Worm (Caenorhabditis elegans) whole organism, L1 larva: ENCODE measurements around the gene cct-8.

ENCODE experiments used
- C16A3.4 ChIP-seq: fragments of 150-350 bp; optimal IDR thresholded peaks from 2 replicates; lab custom pipeline; 2014; ENCODE audit warnings: missing biosample characterization, missing genetic modification characterization
- C34B4.2 ChIP-seq: sonication (generic microtip); optimal IDR thresholded peaks from 2 replicates; lab custom pipeline; 2017; ENCODE audit warnings: mild to moderate bottlenecking, missing genetic modification characterization, missing compliant biosample characterization
- Y116A8C.19 ChIP-seq: sonication (generic microtip); optimal IDR thresholded peaks from 2 replicates; lab custom pipeline; 2016; ENCODE audit warnings: missing compliant biosample characterization, missing genetic modification characterization, borderline replicate concordance
- aha-1 ChIP-seq: fragments of 150-350 bp; optimal IDR thresholded peaks from 2 replicates; lab custom pipeline; 2014; ENCODE audit warnings: missing biosample characterization, missing genetic modification characterization
- alr-1 ChIP-seq: fragments of 200-800 bp; sonication (Bioruptor generic); optimal IDR thresholded peaks from 2 replicates; lab custom pipeline; 2018; ENCODE audit warnings: borderline replicate concordance, mild to moderate bottlenecking, missing genetic modification characterization, missing compliant biosample characterization
- blmp-1 ChIP-seq: fragments of 150-350 bp; optimal IDR thresholded peaks from 2 replicates; lab custom pipeline; 2014; ENCODE audit warnings: missing biosample characterization, missing genetic modification characterization
- ceh-8 ChIP-seq: fragments of 200-800 bp; sonication (Bioruptor generic); optimal IDR thresholded peaks from 2 replicates; lab custom pipeline; 2018; ENCODE audit warnings: mild to moderate bottlenecking, missing genetic modification characterization, moderate library complexity, missing compliant biosample characterization
- ceh-90 ChIP-seq: sonication (generic microtip); optimal IDR thresholded peaks from 2 replicates; lab custom pipeline; 2016; ENCODE audit warnings: missing genetic modification characterization, missing compliant biosample characterization
- dpl-1 ChIP-seq, 3 experiments: fragments of 150-350 bp in 2 of 3; sonication (generic microtip) in 1 of 3; optimal IDR thresholded peaks; 2 replicates each; lab custom pipeline; 2014 to 2017; ENCODE audit warnings: missing biosample characterization in 3 of 3, missing genetic modification characterization in 3 of 3, missing genetic modification reagents in 3 of 3
- dsc-1 ChIP-seq: sonication (generic microtip); optimal IDR thresholded peaks from 2 replicates; lab custom pipeline; 2016; ENCODE audit warnings: mild to moderate bottlenecking, missing genetic modification characterization, missing compliant biosample characterization
- efl-1 ChIP-seq, 4 experiments: fragments of 150-350 bp; optimal IDR thresholded peaks in 3 of 4; peaks in 1 of 4; 1 replicate in 1 of 4; 2 replicates in 3 of 4; lab custom pipeline; 2014; ENCODE audit warnings: missing biosample characterization in 2 of 4, missing genetic modification characterization in 2 of 4, missing genetic modification reagents in 2 of 4
- egl-13 ChIP-seq: sonication (generic microtip); optimal IDR thresholded peaks from 2 replicates; lab custom pipeline; 2016; ENCODE audit warnings: missing genotype, missing genetic modification reagents, missing genetic modification characterization, missing compliant biosample characterization
- fkh-4 ChIP-seq: sonication (generic microtip); optimal IDR thresholded peaks from 2 replicates; lab custom pipeline; 2016; ENCODE audit warnings: missing compliant biosample characterization, missing genetic modification characterization, borderline replicate concordance
- fkh-8 ChIP-seq: sonication (generic microtip); optimal IDR thresholded peaks from 2 replicates; lab custom pipeline; 2016; ENCODE audit warnings: mild to moderate bottlenecking, missing genetic modification characterization, missing compliant biosample characterization
- hpl-2 ChIP-seq: fragments of 150-350 bp; optimal IDR thresholded peaks from 2 replicates; lab custom pipeline; 2014; ENCODE audit warnings: missing biosample characterization, missing genetic modification reagents, missing genetic modification characterization
- isw-1 ChIP-seq: fragments of 200-800 bp; sonication (Bioruptor generic); IDR thresholded peaks from 2 replicates; pipeline ENCODE4 v1.3.6; 2022; ENCODE audit warnings: missing genetic modification characterization, missing compliant biosample characterization
- jun-1 ChIP-seq: fragments of 150-350 bp; optimal IDR thresholded peaks from 2 replicates; lab custom pipeline; 2014; ENCODE audit warnings: missing biosample characterization, missing genetic modification reagents, missing genetic modification characterization
- lin-13 ChIP-seq: fragments of 150-350 bp; optimal IDR thresholded peaks from 2 replicates; lab custom pipeline; 2014; ENCODE audit warnings: missing biosample characterization, missing genetic modification reagents, missing genetic modification characterization
- lin-39 ChIP-seq: fragments of 150-350 bp; optimal IDR thresholded peaks from 2 replicates; lab custom pipeline; 2014; ENCODE audit warnings: missing biosample characterization, missing genetic modification reagents, missing genetic modification characterization
- lsy-2 ChIP-seq, 2 experiments: fragments of 150-350 bp; optimal IDR thresholded peaks; 2 replicates each; lab custom pipeline; 2014; ENCODE audit warnings: missing biosample characterization in 2 of 2, missing genetic modification characterization in 2 of 2
- mef-2 ChIP-seq: fragments of 150-350 bp; optimal IDR thresholded peaks from 2 replicates; lab custom pipeline; 2014; ENCODE audit warnings: missing biosample characterization, missing genetic modification characterization
- mep-1 ChIP-seq: fragments of 150-350 bp; optimal IDR thresholded peaks from 2 replicates; lab custom pipeline; 2014; ENCODE audit warnings: missing biosample characterization, missing genetic modification characterization
- nhr-11 ChIP-seq: fragments of 150-350 bp; optimal IDR thresholded peaks from 2 replicates; lab custom pipeline; 2014; ENCODE audit warnings: missing biosample characterization, missing genetic modification characterization
- nhr-19 ChIP-seq: fragments of 200-800 bp; sonication (Bioruptor generic); conservative IDR thresholded peaks from 2 replicates; pipeline ENCODE4 v1.3.6; 2022; ENCODE audit warnings: missing genetic modification characterization, missing compliant biosample characterization
- nhr-20 ChIP-seq: sonication (generic microtip); optimal IDR thresholded peaks from 2 replicates; lab custom pipeline; 2016; ENCODE audit warnings: mild to moderate bottlenecking, missing genetic modification characterization, missing compliant biosample characterization
- nhr-237 ChIP-seq: fragments of 150-350 bp; optimal IDR thresholded peaks from 2 replicates; lab custom pipeline; 2014; ENCODE audit warnings: missing biosample characterization, missing genetic modification characterization
- nhr-28 ChIP-seq: fragments of 150-350 bp; optimal IDR thresholded peaks from 2 replicates; lab custom pipeline; 2014; ENCODE audit warnings: missing biosample characterization, missing genetic modification characterization
- nhr-71 ChIP-seq: sonication (generic microtip); optimal IDR thresholded peaks from 2 replicates; lab custom pipeline; 2016; ENCODE audit warnings: mild to moderate bottlenecking, missing genetic modification characterization, moderate library complexity, missing compliant biosample characterization
- nhr-76 ChIP-seq: sonication (generic microtip); optimal IDR thresholded peaks from 2 replicates; lab custom pipeline; 2017; ENCODE audit warnings: missing biosample characterization, missing genetic modification characterization
- nhr-85 ChIP-seq: sonication (generic microtip); peaks from one replicate; lab custom pipeline; 2016; ENCODE audit warnings: missing genetic modification characterization, inconsistent platforms, missing compliant biosample characterization
- nhr-90 ChIP-seq: sonication (generic microtip); optimal IDR thresholded peaks from 2 replicates; lab custom pipeline; 2016; ENCODE audit warnings: mild to moderate bottlenecking, missing genetic modification characterization, missing compliant biosample characterization; ENCODE audit not compliant: poor library complexity
- pax-3 ChIP-seq: fragments of 200-800 bp; sonication (Bioruptor generic); optimal IDR thresholded peaks from 2 replicates; lab custom pipeline; 2018; ENCODE audit warnings: mild to moderate bottlenecking, missing genetic modification characterization, moderate library complexity, missing compliant biosample characterization
- pqm-1 ChIP-seq: sonication (generic microtip); optimal IDR thresholded peaks from 3 replicates; lab custom pipeline; 2017; ENCODE audit warnings: missing biosample characterization, missing genetic modification characterization
- rnt-1 ChIP-seq: sonication (generic microtip); optimal IDR thresholded peaks from 2 replicates; lab custom pipeline; 2016; ENCODE audit warnings: mild to moderate bottlenecking, missing genetic modification characterization, moderate library complexity, missing compliant biosample characterization
- skn-1 ChIP-seq: fragments of 150-350 bp; optimal IDR thresholded peaks from 2 replicates; lab custom pipeline; 2014; ENCODE audit warnings: missing biosample characterization, missing genetic modification characterization
- snpc-4 ChIP-seq: fragments of 150-350 bp; optimal IDR thresholded peaks from 2 replicates; lab custom pipeline; 2014; ENCODE audit warnings: missing biosample characterization, missing genetic modification characterization
- snu-23 ChIP-seq: sonication (generic microtip); optimal IDR thresholded peaks from 2 replicates; lab custom pipeline; 2016; ENCODE audit warnings: missing genetic modification characterization, missing compliant biosample characterization
- swsn-7 ChIP-seq: sonication (generic microtip); optimal IDR thresholded peaks from 2 replicates; lab custom pipeline; 2016; ENCODE audit warnings: missing genetic modification characterization, missing compliant biosample characterization
- tbx-2 ChIP-seq: sonication (generic microtip); optimal IDR thresholded peaks from 2 replicates; lab custom pipeline; 2016; ENCODE audit warnings: missing genetic modification characterization, missing compliant biosample characterization
- unc-130 ChIP-seq: fragments of 150-350 bp; optimal IDR thresholded peaks from 2 replicates; lab custom pipeline; 2017; ENCODE audit warnings: missing biosample characterization, missing genetic modification characterization, inconsistent platforms
- unc-30 ChIP-seq: sonication (generic microtip); optimal IDR thresholded peaks from 2 replicates; lab custom pipeline; 2017; ENCODE audit warnings: missing biosample characterization, missing genetic modification characterization
- unc-86 ChIP-seq: sonication (generic microtip); optimal IDR thresholded peaks from 2 replicates; lab custom pipeline; 2016; ENCODE audit warnings: missing genetic modification characterization, missing compliant biosample characterization
- xbp-1 ChIP-seq: sonication (generic microtip); optimal IDR thresholded peaks from 2 replicates; lab custom pipeline; 2016; ENCODE audit warnings: missing genetic modification characterization, missing compliant biosample characterization
- zip-4 ChIP-seq: fragments of 200-800 bp; sonication (Bioruptor generic); optimal IDR thresholded peaks from 2 replicates; lab custom pipeline; 2018; ENCODE audit warnings: mild to moderate bottlenecking, missing genetic modification characterization, moderate library complexity, missing compliant biosample characterization

cct-8 gene

DNA sequence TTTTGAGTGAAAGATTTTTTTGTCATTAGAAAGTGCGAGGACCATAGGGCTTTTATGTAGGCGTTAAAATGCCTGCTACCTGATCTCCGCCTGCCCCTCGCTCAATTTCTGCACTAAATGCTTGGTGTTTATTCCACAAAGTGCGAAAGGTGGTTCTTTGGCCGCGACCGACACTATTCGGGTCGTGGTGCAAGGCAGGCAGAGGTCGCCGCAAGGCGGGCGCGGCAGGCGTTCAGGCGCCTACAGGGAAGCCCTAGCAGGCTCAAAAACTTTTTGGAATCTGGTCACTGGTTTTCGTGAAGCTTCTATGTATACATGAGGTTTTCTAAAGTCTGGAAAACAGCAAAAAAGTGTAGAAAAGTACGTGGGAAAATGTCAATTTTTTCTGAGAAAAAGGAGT lies 27.1 kb upstream of the cct-8 start:
- TF ChIP-seq lin-39 (tag; lab: Kevin White, UChicago) = no peak
- TF ChIP-seq efl-1 (optimal IDR thresholded peaks at IDR 0.05; lab: Kevin White, UChicago) = no peak
- peak in 1 of 2 experiments; percentile 19 for TF ChIP-seq efl-1 (GFP tag; optimal IDR thresholded peaks at IDR 0.05 in 1 of 2; lab: Kevin White, UChicago)
- TF ChIP-seq mep-1 (tag; lab: Kevin White, UChicago) = no peak
- TF ChIP-seq dpl-1 (GFP tag; optimal IDR thresholded peaks at IDR 0.05; lab: Kevin White, UChicago) = no peak
- TF ChIP-seq aha-1 (tag; lab: Kevin White, UChicago) = no peak
- no peak for TF ChIP-seq hpl-2 (GFP tag; lab: Kevin White, UChicago)
- no peak for TF ChIP-seq nhr-28 (tag; lab: Kevin White, UChicago)

DNA sequence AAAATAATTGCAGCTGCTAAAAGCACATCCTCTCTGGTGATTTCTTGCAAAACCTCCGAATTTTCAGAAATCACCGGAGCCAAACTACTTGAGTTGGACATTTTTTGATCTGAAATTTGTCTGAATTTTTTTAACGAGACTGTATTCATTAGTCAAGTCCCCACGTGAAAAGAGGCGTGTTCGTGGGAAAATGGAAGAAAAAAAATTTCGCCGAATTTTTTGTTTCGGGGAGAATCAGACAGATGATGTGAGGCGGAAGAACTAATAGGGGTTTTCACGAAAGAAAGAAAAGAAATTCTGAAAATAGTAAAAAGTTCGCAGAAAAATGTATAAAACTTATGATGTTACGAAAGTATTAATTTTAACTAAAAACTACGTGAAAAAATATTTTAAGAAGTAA lies 24.8 kb upstream of the cct-8 start, which contains the start of gene srx-13:
srx-13 (minus strand) TSS at position 101 of the 400 bp plus-strand sequence.
- TF ChIP-seq nhr-85 (tag; lab: Kevin White, UChicago) (no peak), fkh-8 (peak; percentile 63)

- no peak for TF ChIP-seq nhr-28 (tag; lab: Kevin White, UChicago)
- TF ChIP-seq unc-86 = no peak
- no peak for TF ChIP-seq skn-1
These were observed 19.9 kb upstream of the cct-8 start, which contains the start of gene srx-14 for ce11 chrIV:1113638-1114037. TSS of gene srx-14 (minus strand) at chrIV:1113738.

ce11 chrIV:1110999-1111398 lies 17.3 kb upstream of the cct-8 start:
- TF ChIP-seq snu-23 (GFP tag; lab: Kevin White, UChicago) = no peak
- peak; percentile 42 for TF ChIP-seq rnt-1
- no peak for TF ChIP-seq lin-13 (GFP tag; lab: Kevin White, UChicago)
- TF ChIP-seq nhr-71 (tag; lab: Kevin White, UChicago) = peak; percentile 12
- peak; percentile 19 for TF ChIP-seq dsc-1 (tag; lab: Kevin White, UChicago)

ce11 chrIV:1108030-1108429 lies 14.3 kb upstream of the cct-8 start:
- no peak for TF ChIP-seq C16A3.4 (tag; lab: Kevin White, UChicago)
- peak; percentile 88 for TF ChIP-seq nhr-71 (tag; lab: Kevin White, UChicago)
- TF ChIP-seq pqm-1 (tag; lab: Kevin White, UChicago) = no peak
- TF ChIP-seq ceh-90 = no peak
- TF ChIP-seq alr-1 (tag; lab: Kevin White, UChicago) = no peak
- no peak for TF ChIP-seq unc-30 (tag; lab: Kevin White, UChicago)
- TF ChIP-seq isw-1 (GFP tag; lab: Robert Waterston, UW) = no peak
- TF ChIP-seq xbp-1 (tag; lab: Kevin White, UChicago) = peak; percentile 7
- TF ChIP-seq nhr-237 = no peak
- peak; percentile 32 for TF ChIP-seq tbx-2 (tag; lab: Kevin White, UChicago)
- TF ChIP-seq nhr-11 (tag; lab: Kevin White, UChicago) = no peak
- peak; percentile 39 to 50 for TF ChIP-seq lsy-2 (tag; optimal IDR thresholded peaks at IDR 0.05; lab: Kevin White, UChicago)
- peak in 1 of 2 experiments; percentile 19 for TF ChIP-seq efl-1 (optimal IDR thresholded peaks at IDR 0.05; lab: Kevin White, UChicago)
- no peak for TF ChIP-seq efl-1 (GFP tag; optimal IDR thresholded peaks at IDR 0.05 in 1 of 2; lab: Kevin White, UChicago)
- no peak for TF ChIP-seq zip-4 (GFP tag; lab: Kevin White, UChicago)
- peak; percentile 63 for TF ChIP-seq nhr-19 (GFP tag; lab: Robert Waterston, UW)
- TF ChIP-seq ceh-8 (GFP tag; lab: Kevin White, UChicago) = no peak
- TF ChIP-seq pax-3 (tag; lab: Kevin White, UChicago) = no peak
- TF ChIP-seq blmp-1 (tag; lab: Kevin White, UChicago) = no peak
- TF ChIP-seq fkh-8 = no peak
- no peak for TF ChIP-seq nhr-90 (tag; lab: Kevin White, UChicago)
- TF ChIP-seq nhr-76 (tag; lab: Kevin White, UChicago) = no peak
- no peak for TF ChIP-seq aha-1 (tag; lab: Kevin White, UChicago)
- peak; percentile 44 for TF ChIP-seq unc-130 (tag; lab: Kevin White, UChicago)
- no peak for TF ChIP-seq C34B4.2 (tag; lab: Kevin White, UChicago)
- TF ChIP-seq swsn-7 (tag; lab: Kevin White, UChicago) = peak; percentile 50
- TF ChIP-seq snpc-4 (tag; lab: Kevin White, UChicago) = no peak
- TF ChIP-seq nhr-20 = peak; percentile 50
- no peak for TF ChIP-seq egl-13 (tag; lab: Kevin White, UChicago)
- TF ChIP-seq snu-23 (GFP tag; lab: Kevin White, UChicago) = peak; percentile 72
- TF ChIP-seq mef-2 (tag; lab: Kevin White, UChicago) = no peak
- TF ChIP-seq fkh-4 (tag; lab: Kevin White, UChicago) = no peak
- no peak for TF ChIP-seq Y116A8C.19 (tag; lab: Kevin White, UChicago)
- no peak for TF ChIP-seq skn-1
- TF ChIP-seq nhr-85 (tag; lab: Kevin White, UChicago) = no peak
- no peak for TF ChIP-seq jun-1 (tag; lab: Kevin White, UChicago)
- no peak for TF ChIP-seq mep-1 (tag; lab: Kevin White, UChicago)
